Worm (Caenorhabditis elegans): Measurements from ENCODE around the gene latd-1.

latd-1 gene

DNA sequence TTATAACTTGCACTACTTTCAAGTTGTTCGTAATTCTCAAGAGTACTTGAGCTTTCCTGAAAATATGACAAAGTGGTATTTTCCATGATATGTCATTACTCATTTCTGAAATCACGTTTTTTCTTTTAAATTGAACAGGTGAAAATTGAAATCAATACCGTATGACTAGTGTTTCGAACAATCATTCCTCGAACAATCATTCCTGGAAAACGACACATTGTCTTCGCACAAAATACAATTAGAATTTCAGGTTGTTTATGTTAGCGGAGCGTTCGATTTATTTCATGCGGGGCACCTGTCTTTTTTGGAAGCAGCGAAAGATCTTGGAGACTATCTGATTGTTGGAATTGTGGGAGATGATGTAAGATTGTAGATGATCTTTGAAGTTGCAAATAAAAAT is 11.4 kb downstream of the latd-1 start:
- TF ChIP-seq madf-3 (GFP tag; IDR thresholded peaks at IDR 0.05) (no peak), hlh-12 (tag; optimal IDR thresholded peaks at IDR 0.05) (no peak), D2030.7 (GFP tag; IDR thresholded peaks at IDR 0.05) (no peak), tbx-9 (tag; optimal IDR thresholded peaks at IDR 0.05; ENCODE audit: borderline replicate concordance) (no peak), ztf-22 (GFP tag; optimal IDR thresholded peaks at IDR 0.05) (no peak), hmg-1.2 (GFP tag; IDR thresholded peaks at IDR 0.05) (no peak), chd-7 (tag; optimal IDR thresholded peaks at IDR 0.05) (no peak), ceh-79 (tag; optimal IDR thresholded peaks at IDR 0.05) (no peak), F23B12.7 (tag; optimal IDR thresholded peaks at IDR 0.05; ENCODE audit: insufficient read depth) (no peak), C06A6.2 (GFP tag; conservative IDR thresholded peaks at IDR 0.05) (no peak), nfyb-1 (GFP tag; IDR thresholded peaks at IDR 0.05) (no peak), B0035.1 (tag; optimal IDR thresholded peaks at IDR 0.05) (no peak), nhr-120 (GFP tag; IDR thresholded peaks at IDR 0.05) (no peak), aptf-2 (GFP tag; conservative IDR thresholded peaks at IDR 0.05) (no peak), mes-4 (tag; optimal IDR thresholded peaks at IDR 0.05) (no peak), madf-8 (GFP tag; conservative IDR thresholded peaks at IDR 0.05) (no peak), unc-130 (GFP tag; optimal IDR thresholded peaks at IDR 0.05) (no peak)

DNA sequence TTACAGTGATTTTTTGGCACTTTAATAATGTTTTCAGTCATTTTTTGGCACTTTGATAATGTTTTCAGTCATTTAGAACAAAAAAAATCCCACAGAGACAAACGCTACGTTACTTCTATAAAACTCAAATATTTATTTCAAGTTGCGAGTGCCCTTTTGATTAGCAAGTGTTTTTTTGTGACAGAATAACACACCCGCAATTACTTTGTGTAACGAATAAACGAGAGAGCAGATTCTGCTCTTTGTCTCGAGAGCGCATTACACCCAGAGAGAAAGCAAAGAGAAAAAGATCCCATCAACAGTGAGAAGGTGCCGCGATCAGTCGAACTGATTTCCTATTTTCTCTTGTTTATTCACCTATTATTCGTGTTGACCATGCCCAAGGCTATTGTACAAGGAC is 13.6 kb downstream of the latd-1 start, which contains the start of gene pcyt-2.2:
Gene pcyt-2.2, plus strand, starts transcription at position 301 of the 400 bp plus-strand sequence.
- no peak for TF ChIP-seq mcd-1 (GFP tag; IDR thresholded peaks at IDR 0.05)
- TF ChIP-seq rcor-1 (GFP tag; IDR thresholded peaks at IDR 0.05), result no peak
- TF ChIP-seq lin-26 (GFP tag; IDR thresholded peaks at IDR 0.05), result no peak
- TF ChIP-seq ztf-3 (GFP tag; optimal IDR thresholded peaks at IDR 0.05), result no peak
- no peak for TF ChIP-seq nhr-80 (tag; optimal IDR thresholded peaks at IDR 0.05)

DNA sequence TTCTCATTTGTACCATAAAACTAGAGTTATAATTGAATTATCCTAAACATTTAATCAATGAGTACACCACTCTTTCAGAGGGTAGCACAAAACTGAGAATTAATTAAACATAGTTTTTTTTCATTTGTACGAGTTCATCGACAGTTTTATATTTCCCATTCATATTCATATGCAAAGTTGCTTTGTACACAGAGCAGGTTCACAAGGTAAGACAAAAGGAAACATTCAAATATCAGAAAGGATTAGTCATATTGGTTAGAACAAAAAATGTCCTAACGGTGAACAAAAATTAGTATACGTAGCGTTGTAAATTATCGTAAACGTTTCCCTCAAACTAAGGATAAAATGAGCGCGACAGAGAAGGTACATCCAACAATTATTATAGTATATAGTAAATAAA is 16.3 kb downstream of the latd-1 start:
- TF ChIP-seq xnd-1 (tag; optimal IDR thresholded peaks at IDR 0.05) (no peak), ztf-3 (GFP tag; optimal IDR thresholded peaks at IDR 0.05) (no peak)

DNA sequence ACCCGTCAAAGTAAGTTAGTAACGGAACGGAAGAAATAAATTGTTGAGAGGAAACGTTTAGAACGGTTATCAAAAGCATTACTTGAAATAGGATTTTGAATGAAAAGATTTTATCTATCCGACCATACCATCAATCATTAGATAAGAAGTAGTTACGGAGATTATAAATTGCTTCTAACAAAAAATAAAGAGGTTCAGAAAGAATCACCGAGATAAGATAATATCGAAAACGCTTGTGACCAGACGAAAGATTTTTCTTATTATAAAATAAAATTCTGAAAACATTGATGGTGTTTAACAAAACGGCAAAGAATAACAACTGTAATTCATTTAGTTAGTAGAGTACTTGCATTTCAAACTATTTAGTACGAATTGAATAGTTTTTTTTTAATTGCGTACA is 16.7 kb downstream of the latd-1 start, which contains the start of gene C39D10.8:
Gene C39D10.8, minus strand, starts transcription at position 101 of the 400 bp plus-strand sequence.
- TF ChIP-seq lin-40 (tag; optimal IDR thresholded peaks at IDR 0.05) (peak; percentile 1), C17E4.6 (GFP tag; IDR thresholded peaks at IDR 0.05) (no peak)

DNA sequence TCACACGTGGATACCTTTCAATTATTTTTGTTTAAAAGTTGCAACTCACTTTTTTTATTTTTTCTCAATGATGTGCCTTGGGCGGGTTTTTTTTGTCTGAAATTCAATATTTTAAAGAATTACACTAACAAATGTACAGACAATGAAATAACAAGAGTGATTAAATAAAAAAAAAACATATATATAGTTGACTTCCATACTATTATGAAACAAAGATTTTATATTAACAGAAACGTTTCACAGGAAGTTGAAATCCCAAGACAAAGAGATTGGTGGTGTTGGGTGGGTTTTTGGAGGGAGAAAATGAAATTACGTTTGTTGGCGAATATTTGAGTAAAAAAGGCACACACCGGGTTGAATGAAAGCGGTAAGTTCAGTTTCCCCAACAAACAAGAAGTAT is 21.7 kb downstream of the latd-1 start, which contains the start of gene cca-1:
Gene cca-1, minus strand, starts transcription at position 101 of the 400 bp plus-strand sequence.
- no peak for TF ChIP-seq mcd-1 (GFP tag; IDR thresholded peaks at IDR 0.05)
- no peak for TF ChIP-seq C06A6.2 (GFP tag; conservative IDR thresholded peaks at IDR 0.05)
- no peak for TF ChIP-seq ceh-79 (tag; optimal IDR thresholded peaks at IDR 0.05)
- TF ChIP-seq cebp-2 (GFP tag; IDR thresholded peaks at IDR 0.05), result no peak
- TF ChIP-seq sdz-38 (tag; optimal IDR thresholded peaks at IDR 0.05), result no peak
- TF ChIP-seq F55B11.4 (tag; optimal IDR thresholded peaks at IDR 0.05; ENCODE audit: borderline replicate concordance, insufficient read depth), result no peak

DNA sequence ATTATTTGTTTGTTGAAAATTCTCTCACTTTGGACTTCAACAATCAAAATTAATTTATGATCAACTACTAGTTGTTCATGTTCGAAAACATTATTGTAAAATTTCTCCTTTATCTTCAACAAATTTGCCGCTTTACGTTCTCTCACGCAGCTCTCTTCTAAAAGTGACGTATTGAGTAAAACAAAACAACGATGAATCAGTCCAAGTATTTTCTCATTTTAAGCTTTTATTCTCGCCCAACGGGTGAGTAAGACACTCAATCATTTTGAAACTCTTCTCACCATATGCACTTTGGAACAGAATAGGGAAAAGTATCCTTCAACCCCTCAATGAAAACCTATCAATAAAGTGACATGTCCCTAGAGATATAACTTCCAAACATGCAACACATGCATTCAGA is 24.2 kb downstream of the latd-1 start:
- TF ChIP-seq dox-1 (GFP tag; IDR thresholded peaks at IDR 0.05), result no peak
- no peak for TF ChIP-seq let-526 (GFP tag; IDR thresholded peaks at IDR 0.05)
- no peak for TF ChIP-seq C17E4.6 (GFP tag; IDR thresholded peaks at IDR 0.05)
- no peak for TF ChIP-seq Y67H2A.10 (GFP tag; conservative IDR thresholded peaks at IDR 0.05)
- no peak for TF ChIP-seq attf-3 (GFP tag; conservative IDR thresholded peaks at IDR 0.05)
- TF ChIP-seq madf-8 (GFP tag; conservative IDR thresholded peaks at IDR 0.05), result no peak
- no peak for TF ChIP-seq T26A5.8 (tag; optimal IDR thresholded peaks at IDR 0.05)
- TF ChIP-seq lin-35 (GFP tag; optimal IDR thresholded peaks at IDR 0.05), result no peak
- TF ChIP-seq efl-1 (GFP tag; optimal IDR thresholded peaks at IDR 0.05), result no peak
- no peak for TF ChIP-seq mel-28 (tag; optimal IDR thresholded peaks at IDR 0.05; ENCODE audit: borderline replicate concordance)
- TF ChIP-seq fkh-3 (tag; optimal IDR thresholded peaks at IDR 0.05), result no peak
- no peak for TF ChIP-seq ceh-27 (GFP tag; optimal IDR thresholded peaks at IDR 0.05)
- TF ChIP-seq nfya-2 (GFP tag; IDR thresholded peaks at IDR 0.05), result no peak
- no peak for TF ChIP-seq repo-1 (tag; optimal IDR thresholded peaks at IDR 0.05)

Measured in whole organism, young adult.